Fruit fly (Drosophila melanogaster): ENCODE data around the gene REPTOR.
A peak's percentile ranks its signal among the peaks of the same experiment; 100 is the strongest.

Gene REPTOR

dm6 chr3R:24572540-24573043 lies 10.1 kb downstream of the REPTOR start (continued):
- TF ChIP-seq Gug (GFP tag; IDR thresholded peaks at IDR 0.05) (peak; percentile 94), Mrtf (GFP tag; IDR thresholded peaks at IDR 0.05) (peak; percentile 98), CG10321 (GFP tag; IDR thresholded peaks at IDR 0.05) (peak; percentile 87), fu2 (GFP tag; optimal IDR thresholded peaks at IDR 0.05) (peak; percentile 93), CG2889 (GFP tag; IDR thresholded peaks at IDR 0.05) (peak; percentile 95), CG12071 (GFP tag; optimal IDR thresholded peaks at IDR 0.05) (peak; percentile 96), CG15696 (tag; optimal IDR thresholded peaks at IDR 0.05) (peak; percentile 74), E2f1 (GFP tag; IDR thresholded peaks at IDR 0.05) (peak; percentile 98), kni (GFP tag; optimal IDR thresholded peaks at IDR 0.05) (peak; percentile 84), Bgb (GFP tag; IDR thresholded peaks at IDR 0.05; ENCODE audit: partially characterized antibody) (peak; percentile 45; the same call in 1 of the 2 replicates), CG3065 (GFP tag; optimal IDR thresholded peaks at IDR 0.05) (peak; percentile 93), z (GFP tag; IDR thresholded peaks at IDR 0.05) (peak; percentile 85), CG15269 (tag; optimal IDR thresholded peaks at IDR 0.05) (peak; percentile 98), odd (GFP tag; optimal IDR thresholded peaks at IDR 0.05) (peak; percentile 96), CG18764 (GFP tag; optimal IDR thresholded peaks at IDR 0.05) (peak; percentile 90), knrl (GFP tag; IDR thresholded peaks at IDR 0.05; ENCODE audit: partially characterized antibody) (no peak; the same call in 2 of the 3 replicates), CG7987 (GFP tag; optimal IDR thresholded peaks at IDR 0.05) (peak; percentile 96), CG1832 (GFP tag; optimal IDR thresholded peaks at IDR 0.05) (no peak), Ada2b (GFP tag; IDR thresholded peaks at IDR 0.05) (peak; percentile 98), CG16863 (GFP tag; optimal IDR thresholded peaks at IDR 0.05) (peak; percentile 95), CG2678 (tag; optimal IDR thresholded peaks at IDR 0.05) (peak; percentile 99), kay (GFP tag; optimal IDR thresholded peaks at IDR 0.05) (peak; percentile 93), Dref (GFP tag; IDR thresholded peaks at IDR 0.05) (no peak), CHES-1-like (GFP tag; optimal IDR thresholded peaks at IDR 0.05) (peak; percentile 93), Dek (tag; optimal IDR thresholded peaks at IDR 0.05) (peak; percentile 99), E2f2 (GFP tag; IDR thresholded peaks at IDR 0.05) (peak; percentile 87), chinmo (GFP tag; IDR thresholded peaks at IDR 0.05; ENCODE audit: partially characterized antibody) (peak; percentile 74; the same call in 2 of the 4 replicates), ap (GFP tag; IDR thresholded peaks at IDR 0.05) (peak; percentile 98), Ravus (GFP tag; IDR thresholded peaks at IDR 0.05) (peak; percentile 94), Taf1 (GFP tag; IDR thresholded peaks at IDR 0.05) (peak; percentile 97), her (GFP tag; optimal IDR thresholded peaks at IDR 0.05) (peak; percentile 90), CG13894 (tag; optimal IDR thresholded peaks at IDR 0.05) (peak; percentile 99), CG13123 (GFP tag; optimal IDR thresholded peaks at IDR 0.05) (peak; percentile 92), Xrp1 (GFP tag; IDR thresholded peaks at IDR 0.05) (peak; percentile 98), croc (GFP tag; conservative IDR thresholded peaks at IDR 0.05) (peak; percentile 92), toy (GFP tag; IDR thresholded peaks at IDR 0.05) (peak; percentile 96), B-H2 (GFP tag; optimal IDR thresholded peaks at IDR 0.05) (peak; percentile 99), Chrac-16 (GFP tag; optimal IDR thresholded peaks at IDR 0.05) (peak; percentile 96), CG4820 (GFP tag; optimal IDR thresholded peaks at IDR 0.05) (peak; percentile 96), Pdp1 (GFP tag; optimal IDR thresholded peaks at IDR 0.05) (peak; percentile 95 to 97), CG12299 (tag; optimal IDR thresholded peaks at IDR 0.05) (peak; percentile 97), CG5180 (GFP tag; optimal IDR thresholded peaks at IDR 0.05) (peak; percentile 91), unpg (GFP tag; optimal IDR thresholded peaks at IDR 0.05) (peak; percentile 98), phol (tag; optimal IDR thresholded peaks at IDR 0.05) (peak; percentile 94), NC2α (GFP tag; optimal IDR thresholded peaks at IDR 0.05) (peak; percentile 83), HLH54F (GFP tag; optimal IDR thresholded peaks at IDR 0.05) (peak; percentile 96), CG6813 (GFP tag; optimal IDR thresholded peaks at IDR 0.05) (peak; percentile 98), Scr (GFP tag; IDR thresholded peaks at IDR 0.05; ENCODE audit: partially characterized antibody) (no peak), CG31365 (tag; optimal IDR thresholded peaks at IDR 0.05) (peak; percentile 88), CG8281 (tag; optimal IDR thresholded peaks at IDR 0.05) (peak; percentile 89)
